Fruit fly (Drosophila melanogaster): ENCODE measurements around the gene CG13771.

CG13771 gene

dm6 chr2L:6614229-6614935 lies 49.0 kb downstream of the CG13771 start:
- TF ChIP-seq CG32264 (GFP tag; optimal IDR thresholded peaks at IDR 0.05) (no peak), Sp1 (GFP tag; optimal IDR thresholded peaks at IDR 0.05) (no peak), h (GFP tag; optimal IDR thresholded peaks at IDR 0.05) (peak; percentile 2), sage (GFP tag; optimal IDR thresholded peaks at IDR 0.05) (no peak), N (GFP tag; optimal IDR thresholded peaks at IDR 0.05) (no peak), GATAd (GFP tag; optimal IDR thresholded peaks at IDR 0.05) (no peak), dsf (GFP tag; optimal IDR thresholded peaks at IDR 0.05; ENCODE audit: borderline replicate concordance) (no peak), Rel (GFP tag; optimal IDR thresholded peaks at IDR 0.05) (no peak), Rel (tag; optimal IDR thresholded peaks at IDR 0.05) (peak; percentile 82), rgr (GFP tag; optimal IDR thresholded peaks at IDR 0.05) (no peak), sv (GFP tag; optimal IDR thresholded peaks at IDR 0.05) (no peak), Dif (GFP tag; optimal IDR thresholded peaks at IDR 0.05; ENCODE audit: partially characterized antibody) (no peak), OdsH (GFP tag; optimal IDR thresholded peaks at IDR 0.05) (no peak), Hr83 (GFP tag; optimal IDR thresholded peaks at IDR 0.05; ENCODE audit: poor library complexity, severe bottlenecking) (no peak), dl (GFP tag; optimal IDR thresholded peaks at IDR 0.05; ENCODE audit: insufficient read depth in 1 of 2, partially characterized antibody in 2 of 2) (no peak)

DNA sequence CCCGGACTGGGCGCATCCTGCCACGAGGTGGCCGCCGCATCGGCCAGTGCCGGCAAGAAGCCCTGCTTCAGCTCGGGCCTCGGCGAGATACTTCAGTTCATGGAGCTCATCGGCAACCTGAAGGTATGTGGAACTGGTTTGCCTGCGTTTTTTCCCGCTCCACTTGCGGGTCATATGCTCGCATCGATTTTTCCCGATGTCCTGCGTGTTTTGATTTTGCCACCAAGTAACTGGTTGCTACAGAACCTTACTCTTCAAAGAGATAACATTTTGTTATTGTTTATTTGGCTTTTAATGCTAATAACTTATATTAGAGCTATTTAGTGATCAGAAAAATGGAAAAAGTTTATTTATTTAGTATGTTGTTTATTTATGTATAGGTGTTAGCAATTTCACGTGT lies 50.3 kb downstream of the CG13771 start:
- TF ChIP-seq br (GFP tag; optimal IDR thresholded peaks at IDR 0.05) (no peak), Sp1 (GFP tag; optimal IDR thresholded peaks at IDR 0.05) (no peak), brk (GFP tag; optimal IDR thresholded peaks at IDR 0.05) (no peak), Hr78 (GFP tag; optimal IDR thresholded peaks at IDR 0.05) (no peak), ey (GFP tag; optimal IDR thresholded peaks at IDR 0.05) (no peak), Vsx2 (GFP tag; optimal IDR thresholded peaks at IDR 0.05; ENCODE audit: partially characterized antibody) (no peak), dl (GFP tag; optimal IDR thresholded peaks at IDR 0.05; ENCODE audit: insufficient read depth in 1 of 2, partially characterized antibody in 2 of 2) (no peak), Myc (optimal IDR thresholded peaks at IDR 0.05) (no peak), Mio (GFP tag; optimal IDR thresholded peaks at IDR 0.05) (no peak), Dfd (GFP tag; optimal IDR thresholded peaks at IDR 0.05) (no peak), h (GFP tag; optimal IDR thresholded peaks at IDR 0.05) (no peak), CG9705 (GFP tag; optimal IDR thresholded peaks at IDR 0.05) (no peak), OdsH (GFP tag; optimal IDR thresholded peaks at IDR 0.05) (no peak), pan (optimal IDR thresholded peaks at IDR 0.05) (no peak), jim (GFP tag; optimal IDR thresholded peaks at IDR 0.05) (no peak), woc (GFP tag; optimal IDR thresholded peaks at IDR 0.05) (no peak), psq (GFP tag; optimal IDR thresholded peaks at IDR 0.05) (no peak), lola (GFP tag; optimal IDR thresholded peaks at IDR 0.05) (no peak)

dm6 chr2L:6612477-6613004 lies 50.9 kb downstream of the CG13771 start:
- TF ChIP-seq h (GFP tag; optimal IDR thresholded peaks at IDR 0.05) (peak; percentile 100), Abd-B (GFP tag; optimal IDR thresholded peaks at IDR 0.05) (no peak), ey (GFP tag; optimal IDR thresholded peaks at IDR 0.05) (peak; percentile 100), CG32264 (GFP tag; optimal IDR thresholded peaks at IDR 0.05) (peak; percentile 100), Dif (GFP tag; optimal IDR thresholded peaks at IDR 0.05; ENCODE audit: partially characterized antibody) (peak; percentile 69), Sp1 (GFP tag; optimal IDR thresholded peaks at IDR 0.05) (peak; percentile 100), pan (optimal IDR thresholded peaks at IDR 0.05) (no peak), OdsH (GFP tag; optimal IDR thresholded peaks at IDR 0.05) (peak; percentile 100), dl (GFP tag; optimal IDR thresholded peaks at IDR 0.05; ENCODE audit: insufficient read depth in 1 of 2, partially characterized antibody in 2 of 2) (peak in 1 of 2 experiments; percentile 30), Jra (GFP tag; optimal IDR thresholded peaks at IDR 0.05) (peak; percentile 100), dsf (GFP tag; optimal IDR thresholded peaks at IDR 0.05; ENCODE audit: borderline replicate concordance) (peak; percentile 99), brk (GFP tag; optimal IDR thresholded peaks at IDR 0.05) (peak; percentile 99), Rel (GFP tag; optimal IDR thresholded peaks at IDR 0.05) (peak; percentile 100), Rel (tag; optimal IDR thresholded peaks at IDR 0.05) (peak; percentile 99), tai (GFP tag; optimal IDR thresholded peaks at IDR 0.05) (peak; percentile 100), foxo (GFP tag; optimal IDR thresholded peaks at IDR 0.05) (peak; percentile 100), Vsx2 (GFP tag; optimal IDR thresholded peaks at IDR 0.05; ENCODE audit: partially characterized antibody) (no peak), Hr78 (GFP tag; optimal IDR thresholded peaks at IDR 0.05) (no peak), fru (GFP tag; optimal IDR thresholded peaks at IDR 0.05) (peak; percentile 100), sage (GFP tag; optimal IDR thresholded peaks at IDR 0.05) (peak; percentile 100), CrebA (GFP tag; optimal IDR thresholded peaks at IDR 0.05; ENCODE audit: borderline replicate concordance) (peak; percentile 99), lola (GFP tag; optimal IDR thresholded peaks at IDR 0.05) (no peak), N (GFP tag; optimal IDR thresholded peaks at IDR 0.05) (no peak), rgr (GFP tag; optimal IDR thresholded peaks at IDR 0.05) (peak; percentile 100), Hnf4 (GFP tag; optimal IDR thresholded peaks at IDR 0.05) (peak; percentile 100), Myc (optimal IDR thresholded peaks at IDR 0.05) (peak; percentile 23), Mio (GFP tag; optimal IDR thresholded peaks at IDR 0.05) (peak; percentile 98), br (GFP tag; optimal IDR thresholded peaks at IDR 0.05) (peak; percentile 100), HLH106 (tag; optimal IDR thresholded peaks at IDR 0.05) (peak; percentile 100), woc (GFP tag; optimal IDR thresholded peaks at IDR 0.05) (peak; percentile 100), Dfd (GFP tag; optimal IDR thresholded peaks at IDR 0.05) (peak; percentile 99), sv (GFP tag; optimal IDR thresholded peaks at IDR 0.05) (peak; percentile 100), CG9705 (GFP tag; optimal IDR thresholded peaks at IDR 0.05) (peak; percentile 100), GATAd (GFP tag; optimal IDR thresholded peaks at IDR 0.05) (peak; percentile 100), jim (GFP tag; optimal IDR thresholded peaks at IDR 0.05) (peak; percentile 84), psq (GFP tag; optimal IDR thresholded peaks at IDR 0.05) (peak; percentile 100), usp (GFP tag; optimal IDR thresholded peaks at IDR 0.05) (no peak), dmrt93B (GFP tag; optimal IDR thresholded peaks at IDR 0.05) (peak; percentile 100), Hr83 (GFP tag; optimal IDR thresholded peaks at IDR 0.05; ENCODE audit: poor library complexity, severe bottlenecking) (peak; percentile 99)

All from whole organism, wandering third instar larva.